Fruit fly (Drosophila melanogaster) whole organism: ENCODE measurements around the gene CG2182.

Experiments used
- EcR ChIP-seq, 2 experiments: fragments of >200 bp; optimal IDR thresholded peaks; 2 replicates each; lab custom pipeline; 2017; ENCODE audit warnings: missing biosample characterization in 2 of 2, missing genetic modification characterization in 2 of 2, missing genetic modification reagents in 2 of 2
- psq ChIP-seq: fragments of >200 bp; optimal IDR thresholded peaks from 2 replicates; lab custom pipeline; 2017

DNA sequence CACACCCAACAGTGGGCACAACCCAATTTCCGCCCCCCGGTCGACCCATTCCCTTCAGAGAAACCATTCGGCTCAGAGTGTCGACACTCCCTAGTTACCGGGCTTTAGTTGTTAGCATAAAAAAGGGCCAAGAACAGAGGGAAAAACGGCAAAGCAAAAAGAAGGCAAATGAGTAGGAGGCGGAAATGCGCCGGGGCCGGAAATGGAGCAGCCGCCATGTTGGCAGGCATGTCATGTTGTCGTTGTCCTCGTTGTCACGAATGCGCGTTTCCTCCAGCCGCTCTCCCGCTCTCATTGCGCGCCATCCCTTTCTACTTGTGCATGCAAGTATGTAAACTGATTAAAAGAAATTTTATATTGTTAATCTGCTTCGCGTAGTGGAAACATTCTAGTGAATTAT is 36.7 kb upstream of the CG2182 start:
- no peak for TF ChIP-seq psq (lab: Kevin White, UChicago)
- TF ChIP-seq EcR (GFP tag; optimal IDR thresholded peaks at IDR 0.05; lab: Kevin White, UChicago) = no peak
